Fruit fly (Drosophila melanogaster) whole organism, embryonic: Measurements from ENCODE around the gene CG10311.

Experiments used
- Asciz ChIP-seq: fragments of 200-800 bp; sonication (Bioruptor generic); optimal IDR thresholded peaks from 2 replicates; lab custom pipeline; 2017; ENCODE audit warnings: missing biosample characterization, mild to moderate bottlenecking, missing genetic modification characterization, missing genetic modification reagents
- BEAF-32 ChIP-seq: fragments of 200-800 bp; sonication (Bioruptor generic); optimal IDR thresholded peaks from 3 replicates; lab custom pipeline; 2017; ENCODE audit warnings: missing biosample characterization, missing genetic modification characterization, mild to moderate bottlenecking, moderate library complexity, missing genetic modification reagents
- Bdp1 ChIP-seq: fragments of 200-800 bp; sonication (Bioruptor generic); optimal IDR thresholded peaks from 3 replicates; lab custom pipeline; 2016; ENCODE audit warnings: missing biosample characterization, missing genetic modification characterization
- CG11504 ChIP-seq: fragments of 200-800 bp; sonication (Bioruptor generic); optimal IDR thresholded peaks from 3 replicates; lab custom pipeline; 2019; ENCODE audit warnings: missing biosample characterization, mild to moderate bottlenecking, missing genetic modification characterization, moderate library complexity
- CG12104 ChIP-seq: fragments of 200-800 bp; sonication (Bioruptor generic); optimal IDR thresholded peaks from 3 replicates; lab custom pipeline; 2016; ENCODE audit warnings: missing biosample characterization, missing genetic modification characterization
- CG12391 ChIP-seq: fragments of 200-800 bp; sonication (Bioruptor generic); optimal IDR thresholded peaks from 3 replicates; lab custom pipeline; 2018; ENCODE audit warnings: missing biosample characterization, mild to moderate bottlenecking, missing genetic modification characterization, moderate library complexity
- CG12744 ChIP-seq: fragments of 200-800 bp; sonication (Bioruptor generic); optimal IDR thresholded peaks from 2 replicates; lab custom pipeline; 2016; ENCODE audit warnings: missing biosample characterization, missing genetic modification characterization
- CG13424 ChIP-seq: fragments of 200-800 bp; sonication (Bioruptor generic); optimal IDR thresholded peaks from 2 replicates; lab custom pipeline; 2019; ENCODE audit warnings: missing biosample characterization, mild to moderate bottlenecking, missing genetic modification characterization, moderate library complexity
- CG13624 ChIP-seq: fragments of 200-800 bp; sonication (Bioruptor generic); optimal IDR thresholded peaks from 2 replicates; lab custom pipeline; 2016; ENCODE audit warnings: missing biosample characterization, missing genetic modification characterization
- CG14050 ChIP-seq: fragments of 200-800 bp; sonication (Bioruptor generic); IDR thresholded peaks from 3 replicates; pipeline ENCODE4 v1.3.6; 2022; ENCODE audit warnings: missing biosample characterization, missing genetic modification characterization
- CG1529 ChIP-seq: fragments of 200-800 bp; sonication (Bioruptor generic); optimal IDR thresholded peaks from 3 replicates; lab custom pipeline; 2018; ENCODE audit warnings: missing biosample characterization, missing genetic modification characterization
- CG30403 ChIP-seq: fragments of 200-800 bp; sonication (Bioruptor generic); optimal IDR thresholded peaks from 3 replicates; lab custom pipeline; 2016; ENCODE audit warnings: missing biosample characterization, missing genetic modification characterization
- CG30431 ChIP-seq: fragments of 200-800 bp; sonication (Bioruptor generic); optimal IDR thresholded peaks from 2 replicates; lab custom pipeline; 2017; ENCODE audit warnings: missing biosample characterization, missing genetic modification characterization
- CG3838 ChIP-seq: fragments of 200-800 bp; sonication (Bioruptor generic); optimal IDR thresholded peaks from 3 replicates; lab custom pipeline; 2016; ENCODE audit warnings: missing biosample characterization, missing genetic modification characterization
- CG4360 ChIP-seq: fragments of 200-800 bp; sonication (Bioruptor generic); IDR thresholded peaks from 2 replicates; pipeline ENCODE4 v1.3.6; 2022; ENCODE audit warnings: missing biosample characterization, missing genetic modification characterization
- CG4424 ChIP-seq: fragments of 200-800 bp; sonication (Bioruptor generic); optimal IDR thresholded peaks from 3 replicates; lab custom pipeline; 2016; ENCODE audit warnings: missing biosample characterization, missing genetic modification characterization
- CG5245 ChIP-seq: fragments of 200-800 bp; sonication (Bioruptor generic); optimal IDR thresholded peaks from 3 replicates; lab custom pipeline; 2016; ENCODE audit warnings: missing biosample characterization, missing genetic modification characterization
- CG5953 ChIP-seq: fragments of 200-800 bp; sonication (Bioruptor generic); IDR thresholded peaks from 2 replicates; pipeline ENCODE4 v1.3.6; 2022; ENCODE audit warnings: missing biosample characterization, missing genetic modification characterization
- CG6689 ChIP-seq: fragments of 200-800 bp; sonication (Bioruptor generic); IDR thresholded peaks from 2 replicates; pipeline ENCODE4 v1.3.6; 2022; ENCODE audit warnings: missing biosample characterization, missing genetic modification characterization
- CG7271 ChIP-seq: fragments of 200-800 bp; sonication (Bioruptor generic); optimal IDR thresholded peaks from 2 replicates; lab custom pipeline; 2018; ENCODE audit warnings: missing biosample characterization, mild to moderate bottlenecking, missing genetic modification characterization, moderate library complexity
- CG7556 ChIP-seq: fragments of 200-800 bp; sonication (Bioruptor generic); optimal IDR thresholded peaks from 2 replicates; lab custom pipeline; 2017; ENCODE audit warnings: missing biosample characterization, mild to moderate bottlenecking, missing genetic modification characterization
- D ChIP-seq, 2 experiments: fragments of 200-800 bp in 1 of 2; fragments of >200 bp in 1 of 2; sonication (Bioruptor generic) in 1 of 2; optimal IDR thresholded peaks; 2 replicates in 1 of 2; 3 replicates in 1 of 2; lab custom pipeline; 2017; ENCODE audit warnings: mild to moderate bottlenecking in 1 of 2, missing biosample characterization in 1 of 2, missing genetic modification characterization in 1 of 2, missing genetic modification reagents in 1 of 2
- Dbx ChIP-seq: fragments of 200-800 bp; sonication (Bioruptor generic); IDR thresholded peaks from 3 replicates; pipeline ENCODE4 v1.3.6; 2022; ENCODE audit warnings: missing biosample characterization, missing genetic modification characterization
- MBD-R2 ChIP-seq: fragments of 200-800 bp; sonication (Bioruptor generic); IDR thresholded peaks from 2 replicates; pipeline ENCODE4 v1.3.6; 2022; ENCODE audit warnings: missing biosample characterization, missing genetic modification characterization
- MESR4 ChIP-seq: fragments of 200-800 bp; sonication (Bioruptor generic); optimal IDR thresholded peaks from 2 replicates; lab custom pipeline; 2018; ENCODE audit warnings: missing biosample characterization, mild to moderate bottlenecking, missing genetic modification characterization, moderate library complexity
- Mes4 ChIP-seq: fragments of 200-800 bp; sonication (Bioruptor generic); optimal IDR thresholded peaks from 2 replicates; lab custom pipeline; 2016; ENCODE audit warnings: missing biosample characterization, missing genetic modification characterization
- NfI ChIP-seq: fragments of 200-800 bp; sonication (Bioruptor generic); optimal IDR thresholded peaks from 3 replicates; lab custom pipeline; 2018; ENCODE audit warnings: missing biosample characterization, mild to moderate bottlenecking, missing genetic modification characterization, moderate library complexity
- Oaz ChIP-seq: fragments of 200-800 bp; sonication (Bioruptor generic); IDR thresholded peaks from 2 replicates; pipeline ENCODE4 v1.3.6; 2022; ENCODE audit warnings: missing biosample characterization, missing genetic modification characterization
- Rx ChIP-seq: fragments of 200-800 bp; sonication (Bioruptor generic); IDR thresholded peaks from 2 replicates; pipeline ENCODE4 v1.3.6; 2022; ENCODE audit warnings: missing biosample characterization, missing genetic modification characterization
- Six4 ChIP-seq: fragments of 200-800 bp; sonication (Bioruptor generic); optimal IDR thresholded peaks from 2 replicates; lab custom pipeline; 2016; ENCODE audit warnings: missing biosample characterization, missing genetic modification characterization
- Trl ChIP-seq, 3 experiments: fragments of >200 bp in 2 of 3; fragments of 200-800 bp in 1 of 3; sonication (Bioruptor generic) in 1 of 3; optimal IDR thresholded peaks; 2 replicates in 1 of 3; 3 replicates in 2 of 3; lab custom pipeline; 2016 to 2017; ENCODE audit warnings: missing biosample characterization in 1 of 3, missing genetic modification characterization in 1 of 3
- en ChIP-seq: fragments of 200-800 bp; sonication (Bioruptor generic); optimal IDR thresholded peaks from 2 replicates; lab custom pipeline; 2016; ENCODE audit warnings: missing biosample characterization, missing genetic modification characterization
- esg ChIP-seq: fragments of 200-800 bp; sonication (Bioruptor generic); conservative IDR thresholded peaks from 2 replicates; pipeline ENCODE4 v1.3.6; 2022; ENCODE audit warnings: missing biosample characterization, missing genetic modification characterization
- fu2 ChIP-seq: fragments of 200-800 bp; sonication (Bioruptor generic); optimal IDR thresholded peaks from 2 replicates; lab custom pipeline; 2016; ENCODE audit warnings: missing biosample characterization, missing genetic modification characterization
- ham ChIP-seq: fragments of 200-800 bp; sonication (Bioruptor generic); IDR thresholded peaks from 2 replicates; pipeline ENCODE4 v1.3.6; 2022; ENCODE audit warnings: missing biosample characterization, missing genetic modification characterization
- hbn ChIP-seq: fragments of 200-800 bp; sonication (Bioruptor generic); IDR thresholded peaks from 2 replicates; pipeline ENCODE4 v1.3.6; 2022; ENCODE audit warnings: missing biosample characterization, missing genetic modification characterization; ENCODE audit not compliant: partially characterized antibody
- jumu ChIP-seq: fragments of 200-800 bp; sonication (Bioruptor generic); optimal IDR thresholded peaks from 3 replicates; lab custom pipeline; 2016; ENCODE audit warnings: missing biosample characterization, missing genetic modification characterization
- lmd ChIP-seq: fragments of 200-800 bp; sonication (Bioruptor generic); IDR thresholded peaks from 2 replicates; pipeline ENCODE4 v1.3.6; 2022; ENCODE audit warnings: missing biosample characterization, missing genetic modification characterization
- maf-S ChIP-seq: fragments of 200-800 bp; sonication (Bioruptor generic); optimal IDR thresholded peaks from 2 replicates; lab custom pipeline; 2016; ENCODE audit warnings: missing biosample characterization, missing genetic modification characterization
- p53 ChIP-seq: fragments of 200-800 bp; sonication (Bioruptor generic); optimal IDR thresholded peaks from 2 replicates; lab custom pipeline; 2016; ENCODE audit warnings: missing biosample characterization, missing genetic modification characterization
- pnt ChIP-seq: fragments of 200-800 bp; sonication (Bioruptor generic); optimal IDR thresholded peaks from 3 replicates; lab custom pipeline; 2016; ENCODE audit warnings: missing biosample characterization, missing genetic modification characterization
- sim ChIP-seq: fragments of 200-800 bp; sonication (Bioruptor generic); IDR thresholded peaks from 2 replicates; pipeline ENCODE4 v1.3.6; 2022; ENCODE audit warnings: missing biosample characterization, missing genetic modification characterization
- so ChIP-seq: fragments of 200-800 bp; sonication (Bioruptor generic); IDR thresholded peaks from 3 replicates; pipeline ENCODE4 v1.3.6; 2022; ENCODE audit warnings: missing biosample characterization, missing genetic modification characterization
- ssp ChIP-seq: fragments of 200-800 bp; sonication (Bioruptor generic); IDR thresholded peaks from 2 replicates; pipeline ENCODE4 v1.3.6; 2022; ENCODE audit warnings: missing biosample characterization, missing genetic modification characterization
- tll ChIP-seq, 2 experiments: fragments of 200-800 bp in 1 of 2; fragments of >200 bp in 1 of 2; sonication (Bioruptor generic) in 1 of 2; optimal IDR thresholded peaks; 2 replicates each; lab custom pipeline; 2017 to 2019; ENCODE audit warnings: missing biosample characterization in 2 of 2, missing genetic modification characterization in 2 of 2, mild to moderate bottlenecking in 1 of 2, moderate library complexity in 1 of 2
- zfh2 ChIP-seq: fragments of 200-800 bp; sonication (Bioruptor generic); optimal IDR thresholded peaks from 2 replicates; lab custom pipeline; 2016; ENCODE audit warnings: missing biosample characterization, missing genetic modification characterization

The CG10311 gene

dm6 chr3R:16338342-16338741 lies 18.5 kb downstream of the CG10311 start (continued):
- no peak for TF ChIP-seq en
- no peak for TF ChIP-seq Asciz
- no peak for TF ChIP-seq CG1529 (GFP tag; lab: Kevin White, UChicago)
- no peak for TF ChIP-seq CG4424 (GFP tag; lab: Kevin White, UChicago)
- peak; percentile 4 for TF ChIP-seq CG12744
- no peak for TF ChIP-seq jumu
- TF ChIP-seq ssp (GFP tag; lab: Robert Waterston, UW) = no peak
- no peak for TF ChIP-seq Mes4 (GFP tag; lab: Kevin White, UChicago)
- TF ChIP-seq CG13624 (GFP tag; lab: Kevin White, UChicago) = no peak
- TF ChIP-seq Bdp1 (GFP tag; lab: Kevin White, UChicago) = no peak
- no peak for TF ChIP-seq zfh2 (GFP tag; lab: Kevin White, UChicago)
- no peak for TF ChIP-seq CG3838
- TF ChIP-seq CG12104 (GFP tag; lab: Kevin White, UChicago) = no peak
- TF ChIP-seq CG13424 (tag; lab: Kevin White, UChicago) = no peak
- no peak for TF ChIP-seq lmd (GFP tag; lab: Robert Waterston, UW)
- TF ChIP-seq Six4 (GFP tag; lab: Kevin White, UChicago) = no peak
- no peak for TF ChIP-seq CG5953 (GFP tag; lab: Robert Waterston, UW)
- no peak for TF ChIP-seq CG14050 (GFP tag; lab: Robert Waterston, UW)
- TF ChIP-seq sim = no peak
- TF ChIP-seq CG7271 = peak; percentile 24
- no peak for TF ChIP-seq CG30403 (GFP tag; lab: Kevin White, UChicago)
- TF ChIP-seq Trl (optimal IDR thresholded peaks at IDR 0.05; lab: Kevin White, UChicago) = no peak
- TF ChIP-seq Trl (GFP tag; optimal IDR thresholded peaks at IDR 0.05; lab: Kevin White, UChicago) = no peak
- no peak for TF ChIP-seq Rx (GFP tag; lab: Robert Waterston, UW)
- peak; percentile 49 for TF ChIP-seq BEAF-32 (GFP tag; lab: Kevin White, UChicago)
- TF ChIP-seq so (GFP tag; lab: Robert Waterston, UW) = no peak
- TF ChIP-seq NfI (GFP tag; lab: Kevin White, UChicago) = no peak
- TF ChIP-seq hbn (GFP tag; lab: Robert Waterston, UW) = no peak
- TF ChIP-seq CG30431 (GFP tag; lab: Kevin White, UChicago) = no peak
- TF ChIP-seq CG5245 (GFP tag; lab: Kevin White, UChicago) = no peak
- no peak for TF ChIP-seq fu2
- no peak for TF ChIP-seq ham (GFP tag; lab: Robert Waterston, UW)
- peak; percentile 45 for TF ChIP-seq MESR4
- TF ChIP-seq CG4360 (GFP tag; lab: Robert Waterston, UW) = peak; percentile 97
- TF ChIP-seq CG7556 = no peak
- no peak for TF ChIP-seq CG6689 (GFP tag; lab: Robert Waterston, UW)
- peak; percentile 32 for TF ChIP-seq CG12391 (tag; lab: Kevin White, UChicago)
- no peak for TF ChIP-seq Dbx (GFP tag; lab: Robert Waterston, UW)
- TF ChIP-seq p53 (GFP tag; lab: Kevin White, UChicago) = peak; percentile 12
- no peak for TF ChIP-seq tll (GFP tag; optimal IDR thresholded peaks at IDR 0.05; lab: Kevin White, UChicago)
- peak; percentile 9 for TF ChIP-seq maf-S (GFP tag; lab: Kevin White, UChicago)
- no peak for TF ChIP-seq esg
- no peak for TF ChIP-seq pnt
- TF ChIP-seq CG11504 (tag; lab: Kevin White, UChicago) = peak; percentile 30
- TF ChIP-seq MBD-R2 = peak; percentile 41; the same call in 1 of the 2 replicates
- TF ChIP-seq Oaz (GFP tag; lab: Robert Waterston, UW) = no peak
- TF ChIP-seq D (optimal IDR thresholded peaks at IDR 0.05; lab: Kevin White, UChicago) = no peak
- TF ChIP-seq D (GFP tag; optimal IDR thresholded peaks at IDR 0.05; lab: Kevin White, UChicago) = no peak
